Fruit fly (Drosophila melanogaster) Kc167 (cell line): ENCODE data around the gene pins.

Experiments
- Myc ChIP-seq: fragments of >200 bp; optimal IDR thresholded peaks from 2 replicates; lab custom pipeline; 2017; ENCODE audit warnings: missing external identifiers
- Sin3A ChIP-seq: fragments of >200 bp; optimal IDR thresholded peaks from 2 replicates; lab custom pipeline; 2018; ENCODE audit warnings: missing external identifiers
- h ChIP-seq: fragments of >200 bp; optimal IDR thresholded peaks from 3 replicates; lab custom pipeline; 2018; ENCODE audit warnings: missing external identifiers
- insv ChIP-seq: fragments of >200 bp; optimal IDR thresholded peaks from 3 replicates; lab custom pipeline; 2018; ENCODE audit warnings: missing external identifiers
- psq ChIP-seq: fragments of >200 bp; optimal IDR thresholded peaks from 2 replicates; lab custom pipeline; 2017; ENCODE audit warnings: missing external identifiers
- ttk ChIP-seq: sonication (Bioruptor generic); optimal IDR thresholded peaks from 2 replicates; lab custom pipeline; 2017; ENCODE audit warnings: missing external identifiers

Gene pins

DNA sequence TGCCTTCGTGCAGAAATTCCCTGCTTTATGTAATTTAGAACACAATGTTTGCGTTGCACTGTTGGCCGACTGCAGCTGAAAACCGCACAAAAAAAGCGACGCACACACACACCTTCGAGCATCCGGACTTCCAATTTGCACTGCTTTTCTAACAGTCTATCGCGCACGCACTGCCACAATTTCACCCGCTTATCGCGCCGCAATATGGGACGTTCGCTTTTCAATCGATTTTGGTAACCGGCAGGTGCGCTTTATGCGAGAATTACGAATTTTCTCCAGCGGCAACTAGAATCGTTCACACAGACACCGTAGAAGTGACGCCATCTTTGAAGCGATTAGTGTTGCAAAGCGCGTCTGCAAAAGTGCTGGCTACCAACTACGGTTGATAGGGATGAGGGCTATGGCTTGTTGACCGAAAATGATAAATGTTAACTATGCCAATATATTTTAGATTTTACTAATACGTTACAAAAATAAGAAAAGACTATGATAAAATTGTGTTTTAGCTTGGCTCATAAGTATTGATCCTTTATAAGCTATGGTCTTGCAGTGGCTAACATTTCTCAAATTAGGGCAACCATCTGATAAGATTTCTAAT lies 651 bp upstream of the pins start, which contains the start of gene wdb:
TSS of gene wdb (minus strand) at position 352 of the 598 bp plus-strand sequence.
- TF ChIP-seq h (lab: Kevin White, UChicago) = no peak
- no peak for TF ChIP-seq Myc (lab: Kevin White, UChicago)
- no peak for TF ChIP-seq insv (lab: Kevin White, UChicago)
- TF ChIP-seq psq (lab: Kevin White, UChicago) = no peak
- TF ChIP-seq Sin3A = no peak
- TF ChIP-seq ttk (lab: Kevin White, UChicago) = no peak

DNA sequence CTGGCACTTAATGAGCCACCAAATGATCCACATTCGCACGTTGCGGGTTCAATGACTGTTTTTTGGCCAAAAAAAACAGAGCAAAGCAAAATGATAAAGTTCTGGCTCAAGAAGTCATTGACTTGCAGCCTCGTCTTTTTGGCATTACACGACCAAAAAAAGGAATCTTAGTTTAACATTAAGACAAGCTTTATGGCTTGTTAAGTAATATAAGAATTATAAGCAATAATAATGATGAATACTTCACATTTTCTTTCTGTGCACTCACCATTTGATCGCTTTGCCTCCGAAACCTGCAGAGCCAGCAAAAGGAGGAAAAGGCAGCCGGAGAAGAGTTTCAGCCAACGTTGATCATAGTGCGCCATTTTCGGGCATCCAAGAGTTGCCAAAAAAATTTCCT lies 10.5 kb downstream of the pins start:
- TF ChIP-seq h (lab: Kevin White, UChicago) (no peak), Myc (lab: Kevin White, UChicago) (no peak), insv (lab: Kevin White, UChicago) (no peak), ttk (lab: Kevin White, UChicago) (no peak), psq (lab: Kevin White, UChicago) (no peak), Sin3A (no peak)

DNA sequence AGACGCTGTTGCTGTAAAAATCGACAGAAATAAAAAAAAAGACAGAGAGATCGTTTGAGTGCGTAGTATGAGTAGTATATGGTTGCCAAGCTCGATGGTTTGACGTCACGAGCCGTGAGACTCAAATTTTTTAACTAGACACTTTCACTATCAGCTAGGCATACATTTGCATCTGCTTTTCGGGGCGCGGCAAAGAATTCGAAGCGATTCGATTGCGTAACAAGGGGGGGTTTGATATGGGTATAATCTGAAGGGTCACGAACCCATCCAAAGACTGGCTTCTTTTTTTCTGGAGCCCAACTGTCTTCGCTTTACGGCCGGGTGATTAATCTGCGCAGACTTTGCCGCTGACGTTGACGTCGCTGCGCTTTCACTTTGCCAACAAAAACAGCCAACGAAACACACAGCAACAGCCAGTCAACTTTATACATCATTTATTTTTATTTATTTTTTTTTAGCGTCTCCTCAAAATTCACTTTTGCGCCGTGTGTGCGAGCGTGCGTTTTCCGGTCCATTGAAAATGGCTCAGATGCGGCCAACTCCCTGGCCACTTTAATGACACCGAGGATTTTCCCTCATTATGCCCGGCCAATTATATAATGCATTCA lies 11.0 kb downstream of the pins start:
- TF ChIP-seq h (lab: Kevin White, UChicago) = no peak
- TF ChIP-seq Myc (lab: Kevin White, UChicago) = no peak
- no peak for TF ChIP-seq psq (lab: Kevin White, UChicago)
- no peak for TF ChIP-seq ttk (lab: Kevin White, UChicago)
- no peak for TF ChIP-seq Sin3A

DNA sequence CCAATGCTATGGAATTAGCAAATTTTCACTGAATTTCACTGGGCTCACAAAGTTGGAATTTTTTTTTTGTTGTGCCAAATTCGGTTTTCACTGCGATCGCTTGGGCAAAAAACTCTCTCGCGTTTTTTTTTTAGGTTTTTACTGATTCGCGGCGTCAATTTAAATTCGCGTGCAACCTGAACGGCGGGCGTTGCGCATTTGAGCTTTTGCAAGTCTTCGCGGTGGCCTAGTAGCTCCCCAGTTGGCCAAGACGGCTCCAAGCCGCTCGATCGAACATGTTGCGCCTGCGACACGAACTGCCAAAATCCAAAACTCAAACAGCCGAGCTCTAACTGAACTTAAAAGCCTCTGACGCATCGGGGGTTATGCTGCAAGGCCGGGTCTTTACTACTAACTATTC lies 13.3 kb downstream of the pins start, which contains the start of gene CG5639:
TSS of gene CG5639 (minus strand) at position 152 of the 400 bp plus-strand sequence.
- no peak for TF ChIP-seq Sin3A
- TF ChIP-seq psq (lab: Kevin White, UChicago) = no peak
- TF ChIP-seq ttk (lab: Kevin White, UChicago) = no peak
- TF ChIP-seq Myc (lab: Kevin White, UChicago) = no peak
- no peak for TF ChIP-seq h (lab: Kevin White, UChicago)
- no peak for TF ChIP-seq insv (lab: Kevin White, UChicago)

DNA sequence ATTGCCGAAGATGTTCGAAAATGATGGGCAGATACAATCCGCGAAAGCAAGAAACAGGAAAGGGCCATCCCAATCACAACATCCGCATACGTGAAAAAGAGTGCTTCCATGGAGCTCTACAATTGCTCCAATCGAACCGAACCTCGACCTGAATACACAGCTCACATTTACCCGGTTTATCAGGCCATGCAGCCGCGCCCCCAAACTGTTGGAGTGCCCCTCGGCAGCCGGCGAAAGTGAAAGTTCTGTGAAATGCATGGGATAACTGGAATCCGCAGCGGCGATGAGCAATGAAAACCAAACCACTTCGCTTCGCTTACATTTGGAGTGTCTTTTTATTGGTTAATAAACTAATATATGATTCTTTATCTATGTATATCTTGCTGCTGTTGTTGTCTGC lies 14.6 kb downstream of the pins start:
- TF ChIP-seq h (lab: Kevin White, UChicago) (no peak), ttk (lab: Kevin White, UChicago) (no peak), Sin3A (no peak), psq (lab: Kevin White, UChicago) (no peak), insv (lab: Kevin White, UChicago) (no peak), Myc (lab: Kevin White, UChicago) (no peak)

DNA sequence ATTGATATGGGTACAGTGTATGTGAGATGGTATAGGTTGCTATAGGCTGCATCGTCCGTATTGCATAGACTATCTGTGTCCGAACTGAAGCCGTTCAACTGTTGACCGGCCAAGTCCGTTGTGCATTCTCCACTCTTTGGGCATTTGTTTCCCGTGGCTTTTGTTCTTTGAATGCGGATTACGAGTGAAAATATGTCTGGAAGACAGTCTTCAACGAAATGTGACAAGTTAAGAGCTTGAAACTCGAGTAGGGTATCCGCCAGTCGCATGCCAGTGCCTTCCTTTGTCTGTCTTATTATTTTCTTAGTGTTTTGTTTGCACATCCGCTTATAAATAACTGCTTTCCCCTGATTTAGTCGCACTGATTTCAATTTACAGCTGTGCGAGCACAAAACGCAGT lies 21.0 kb downstream of the pins start:
- TF ChIP-seq Sin3A (no peak), Myc (lab: Kevin White, UChicago) (no peak), h (lab: Kevin White, UChicago) (no peak), ttk (lab: Kevin White, UChicago) (no peak), psq (lab: Kevin White, UChicago) (no peak), insv (lab: Kevin White, UChicago) (no peak)

DNA sequence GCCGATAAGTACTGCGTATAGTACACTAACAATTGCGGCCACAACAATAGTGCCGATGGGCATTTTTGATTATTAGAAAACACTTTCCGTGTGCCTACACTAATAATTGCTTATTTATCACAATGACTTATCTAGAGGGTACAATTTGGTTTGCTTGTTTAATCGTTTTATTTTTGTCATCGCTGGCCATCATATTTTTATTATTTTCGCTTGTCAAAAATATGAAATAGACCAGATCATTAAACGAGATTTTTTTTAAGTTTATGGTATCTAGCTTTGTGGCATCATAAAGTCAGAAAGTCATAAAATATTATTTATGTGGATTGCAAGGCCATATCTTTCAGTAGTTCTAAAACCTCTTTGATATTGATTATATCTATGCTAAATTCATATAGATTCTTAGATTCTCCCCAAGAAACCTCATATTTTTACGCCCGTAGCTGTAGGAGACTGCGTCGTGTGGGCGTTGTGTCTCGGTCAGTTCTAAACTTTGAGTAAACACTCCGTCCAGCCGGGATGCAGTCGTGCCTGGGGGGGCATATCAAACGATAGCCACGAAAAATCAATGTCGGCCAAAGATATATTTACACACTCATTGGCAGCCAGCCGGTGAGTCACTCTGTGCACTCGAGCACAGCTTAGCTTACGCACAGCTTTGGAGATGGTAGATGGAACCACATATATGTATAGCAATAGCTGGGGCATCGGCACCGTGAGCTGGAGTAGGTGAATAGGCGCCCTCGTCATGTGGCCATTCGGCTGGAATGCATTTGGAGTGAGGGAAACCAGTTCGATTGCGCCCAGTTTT lies 22.2 kb downstream of the pins start:
- TF ChIP-seq psq (lab: Kevin White, UChicago) (no peak), insv (lab: Kevin White, UChicago) (no peak), ttk (lab: Kevin White, UChicago) (no peak), h (lab: Kevin White, UChicago) (no peak), Myc (lab: Kevin White, UChicago) (no peak), Sin3A (no peak)

DNA sequence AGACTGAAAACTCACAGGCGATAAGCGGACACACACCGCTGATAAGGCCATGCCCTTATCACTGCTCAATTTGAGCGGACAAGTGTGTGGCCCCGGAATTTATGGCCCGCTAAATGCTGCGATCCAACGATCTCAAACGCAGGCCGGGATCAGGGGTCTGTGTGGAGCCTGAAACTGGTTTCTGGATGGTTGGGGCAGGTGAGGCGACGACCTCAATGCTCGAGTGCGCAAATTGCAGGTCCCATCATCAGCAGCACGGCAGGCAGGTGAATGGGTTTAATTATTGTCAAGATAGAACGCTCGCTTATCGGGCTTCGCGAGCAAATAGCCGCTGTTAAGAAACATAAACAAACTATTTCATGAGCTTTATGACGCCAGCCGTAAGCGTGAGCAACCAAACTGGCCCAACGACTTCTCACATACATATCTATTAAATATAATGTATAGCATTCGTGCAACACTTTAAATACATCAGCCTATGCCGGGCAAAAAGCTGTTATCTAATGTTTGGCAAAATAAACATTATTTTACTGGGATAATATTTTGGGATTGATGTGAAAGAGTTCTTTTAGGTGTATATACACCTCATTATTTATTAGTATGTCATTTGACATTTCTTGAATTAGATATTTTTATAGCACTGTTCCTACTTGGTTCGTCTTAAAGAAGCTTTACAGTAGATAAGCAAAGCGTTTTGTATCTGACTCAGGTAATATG lies 23.1 kb downstream of the pins start:
- TF ChIP-seq psq (lab: Kevin White, UChicago) = no peak
- no peak for TF ChIP-seq h (lab: Kevin White, UChicago)
- TF ChIP-seq ttk (lab: Kevin White, UChicago) = no peak
- no peak for TF ChIP-seq Sin3A
- no peak for TF ChIP-seq insv (lab: Kevin White, UChicago)

DNA sequence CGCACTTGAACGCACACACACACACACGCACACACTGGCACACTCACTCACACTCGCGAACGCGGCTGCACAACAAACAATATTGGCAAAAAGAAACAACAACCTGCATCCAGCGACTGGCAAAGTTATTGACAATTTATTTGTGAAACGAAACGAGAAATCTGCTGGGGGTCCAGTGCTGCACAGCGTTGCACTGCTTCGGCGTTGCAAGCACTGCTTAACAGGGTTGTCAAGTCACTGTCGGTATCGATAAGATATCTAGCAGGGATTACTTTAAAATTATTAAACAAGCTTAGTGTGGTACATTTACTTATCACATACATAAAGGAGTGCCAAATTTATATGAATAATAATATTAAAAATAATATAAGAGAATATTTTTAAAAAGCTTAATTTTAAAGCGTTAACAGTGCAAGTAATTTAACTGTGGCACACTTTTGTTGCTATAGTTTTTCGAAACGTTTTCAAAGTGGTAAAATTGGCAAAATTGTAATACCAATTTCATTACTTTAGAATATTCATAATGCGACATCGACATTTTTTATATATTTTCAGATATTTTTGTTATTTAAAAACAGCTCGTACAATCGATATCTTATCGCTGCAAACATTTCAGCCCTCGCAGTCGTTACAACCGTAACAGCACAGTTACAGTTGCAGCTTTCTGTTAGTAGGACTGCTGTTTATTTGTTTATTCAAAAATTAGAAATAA lies 24.7 kb downstream of the pins start, which contains the start of the genes dsd and Tusp:
TSS of gene dsd (minus strand) at position 179 of the 712 bp plus-strand sequence.
TSS of gene Tusp (plus strand) at position 662 of the 712 bp plus-strand sequence.
- no peak for TF ChIP-seq ttk (lab: Kevin White, UChicago)

DNA sequence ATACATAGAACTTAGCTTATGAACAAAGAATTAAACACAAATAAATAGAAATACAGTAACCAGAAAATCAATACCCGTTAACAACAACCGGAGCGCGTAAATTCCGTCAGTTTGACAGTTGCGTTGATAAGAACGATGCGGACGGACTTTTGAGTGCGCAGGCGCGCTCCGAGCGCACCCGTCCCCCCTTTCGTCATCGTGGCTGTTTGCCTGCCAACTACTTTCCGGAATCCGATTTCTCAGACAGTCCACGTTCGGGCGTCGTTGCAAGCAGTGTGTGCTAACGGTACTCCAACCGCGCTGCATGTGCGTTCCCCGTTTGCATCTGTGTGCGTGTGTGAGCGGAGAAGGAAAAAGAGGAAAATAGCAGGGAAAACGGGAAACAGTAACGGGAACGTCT lies 25.4 kb downstream of the pins start:
- no peak for TF ChIP-seq ttk (lab: Kevin White, UChicago)
- TF ChIP-seq Sin3A = no peak
- TF ChIP-seq psq (lab: Kevin White, UChicago) = no peak
- no peak for TF ChIP-seq h (lab: Kevin White, UChicago)
- TF ChIP-seq insv (lab: Kevin White, UChicago) = no peak
- no peak for TF ChIP-seq Myc (lab: Kevin White, UChicago)
